Fruit fly (Drosophila melanogaster) whole organism, embryonic: ENCODE data around the gene CG44303.

Source experiments
- Ada2b ChIP-seq: fragments of 200-800 bp; sonication (Bioruptor generic); IDR thresholded peaks from 2 replicates; pipeline ENCODE4 v1.3.6; 2022; ENCODE audit warnings: missing biosample characterization, missing genetic modification characterization
- Bteb2 ChIP-seq: fragments of 200-800 bp; sonication (Bioruptor generic); optimal IDR thresholded peaks from 2 replicates; lab custom pipeline; 2016; ENCODE audit warnings: missing biosample characterization, missing genetic modification characterization
- CG1024 ChIP-seq: fragments of 200-800 bp; sonication (Bioruptor generic); IDR thresholded peaks from 2 replicates; pipeline ENCODE4 v1.3.6; 2022; ENCODE audit warnings: missing biosample characterization, missing genetic modification characterization
- CG10267 ChIP-seq: fragments of 200-800 bp; sonication (Bioruptor generic); optimal IDR thresholded peaks from 2 replicates; lab custom pipeline; 2018; ENCODE audit warnings: missing biosample characterization, mild to moderate bottlenecking, missing genetic modification characterization, moderate library complexity
- CG10654 ChIP-seq: fragments of 200-800 bp; sonication (Bioruptor generic); optimal IDR thresholded peaks from 2 replicates; lab custom pipeline; 2016; ENCODE audit warnings: missing biosample characterization, missing genetic modification characterization
- CG14050 ChIP-seq: fragments of 200-800 bp; sonication (Bioruptor generic); IDR thresholded peaks from 3 replicates; pipeline ENCODE4 v1.3.6; 2022; ENCODE audit warnings: missing biosample characterization, missing genetic modification characterization
- CG15073 ChIP-seq: fragments of 200-800 bp; sonication (Bioruptor generic); optimal IDR thresholded peaks from 2 replicates; lab custom pipeline; 2016; ENCODE audit warnings: missing biosample characterization, missing genetic modification characterization
- CG15696 ChIP-seq: fragments of 200-800 bp; sonication (Bioruptor generic); optimal IDR thresholded peaks from 2 replicates; lab custom pipeline; 2019; ENCODE audit warnings: missing biosample characterization, mild to moderate bottlenecking, missing genetic modification characterization, moderate library complexity
- CG17568 ChIP-seq: fragments of 200-800 bp; sonication (Bioruptor generic); optimal IDR thresholded peaks from 2 replicates; lab custom pipeline; 2018; ENCODE audit warnings: missing biosample characterization, mild to moderate bottlenecking, missing genetic modification characterization, moderate library complexity
- CG2678 ChIP-seq: fragments of 200-800 bp; sonication (Bioruptor generic); optimal IDR thresholded peaks from 3 replicates; lab custom pipeline; 2019; ENCODE audit warnings: missing biosample characterization, mild to moderate bottlenecking, missing genetic modification characterization, moderate library complexity
- CG33213 ChIP-seq: fragments of 200-800 bp; sonication (Bioruptor generic); optimal IDR thresholded peaks from 3 replicates; lab custom pipeline; 2016; ENCODE audit warnings: missing biosample characterization, missing genetic modification characterization
- CG3847 ChIP-seq: fragments of 200-800 bp; sonication (Bioruptor generic); IDR thresholded peaks from 2 replicates; pipeline ENCODE4 v1.3.6; 2022; ENCODE audit warnings: missing biosample characterization, missing genetic modification characterization
- CG6683 ChIP-seq: fragments of 200-800 bp; sonication (Bioruptor generic); optimal IDR thresholded peaks from 2 replicates; lab custom pipeline; 2017; ENCODE audit warnings: missing biosample characterization, mild to moderate bottlenecking, missing genetic modification characterization, missing genetic modification reagents
- CG8089 ChIP-seq: fragments of 200-800 bp; sonication (Bioruptor generic); optimal IDR thresholded peaks from 3 replicates; lab custom pipeline; 2016; ENCODE audit warnings: missing biosample characterization, missing genetic modification characterization
- Camta ChIP-seq: fragments of 200-800 bp; sonication (Bioruptor generic); optimal IDR thresholded peaks from 2 replicates; lab custom pipeline; 2016; ENCODE audit warnings: missing biosample characterization, missing genetic modification characterization
- D ChIP-seq, 2 experiments: fragments of 200-800 bp in 1 of 2; fragments of >200 bp in 1 of 2; sonication (Bioruptor generic) in 1 of 2; optimal IDR thresholded peaks; 2 replicates in 1 of 2; 3 replicates in 1 of 2; lab custom pipeline; 2017; ENCODE audit warnings: mild to moderate bottlenecking in 1 of 2, missing biosample characterization in 1 of 2, missing genetic modification characterization in 1 of 2, missing genetic modification reagents in 1 of 2
- Dek ChIP-seq: fragments of 200-800 bp; sonication (Bioruptor generic); optimal IDR thresholded peaks from 3 replicates; lab custom pipeline; 2019; ENCODE audit warnings: missing biosample characterization, mild to moderate bottlenecking, missing genetic modification characterization, moderate library complexity
- Dfd ChIP-seq, 2 experiments: fragments of >200 bp; optimal IDR thresholded peaks; 2 replicates each; lab custom pipeline; 2017; ENCODE audit warnings: missing biosample characterization in 2 of 2, missing genetic modification characterization in 2 of 2
- HHEX ChIP-seq: fragments of 200-800 bp; sonication (Bioruptor generic); optimal IDR thresholded peaks from 3 replicates; lab custom pipeline; 2017; ENCODE audit warnings: missing biosample characterization, mild to moderate bottlenecking, missing genetic modification characterization, missing genetic modification reagents
- Hey ChIP-seq: fragments of 200-800 bp; sonication (Bioruptor generic); optimal IDR thresholded peaks from 3 replicates; lab custom pipeline; 2018; ENCODE audit warnings: missing biosample characterization, mild to moderate bottlenecking, missing genetic modification characterization
- Hr39 ChIP-seq: fragments of >200 bp; optimal IDR thresholded peaks from 2 replicates; lab custom pipeline; 2017
- PHDP ChIP-seq: fragments of 200-800 bp; sonication (Bioruptor generic); optimal IDR thresholded peaks from 3 replicates; lab custom pipeline; 2018; ENCODE audit warnings: missing biosample characterization, mild to moderate bottlenecking, missing genetic modification characterization, moderate library complexity
- Pdp1 ChIP-seq, 2 experiments: fragments of 200-800 bp; sonication (Bioruptor generic); optimal IDR thresholded peaks; 3 replicates each; lab custom pipeline; 2016; ENCODE audit warnings: missing biosample characterization in 2 of 2, missing genetic modification characterization in 2 of 2, mild to moderate bottlenecking in 1 of 2, moderate library complexity in 1 of 2
- Scr ChIP-seq: fragments of 200-800 bp; sonication (Bioruptor generic); IDR thresholded peaks from 2 replicates; pipeline ENCODE4 v1.3.6; 2022; ENCODE audit warnings: missing biosample characterization, missing genetic modification characterization; ENCODE audit not compliant: partially characterized antibody
- Trl ChIP-seq, 3 experiments: fragments of >200 bp in 2 of 3; fragments of 200-800 bp in 1 of 3; sonication (Bioruptor generic) in 1 of 3; optimal IDR thresholded peaks; 2 replicates in 1 of 3; 3 replicates in 2 of 3; lab custom pipeline; 2016 to 2017; ENCODE audit warnings: missing biosample characterization in 1 of 3, missing genetic modification characterization in 1 of 3
- Xbp1 ChIP-seq: fragments of 200-800 bp; sonication (Bioruptor generic); optimal IDR thresholded peaks from 3 replicates; lab custom pipeline; 2016; ENCODE audit warnings: missing biosample characterization, mild to moderate bottlenecking, missing genetic modification characterization
- YL-1 ChIP-seq: fragments of 200-800 bp; sonication (Bioruptor generic); optimal IDR thresholded peaks from 3 replicates; lab custom pipeline; 2017; ENCODE audit warnings: missing biosample characterization, mild to moderate bottlenecking, missing genetic modification characterization
- az2 ChIP-seq: fragments of 200-800 bp; sonication (Bioruptor generic); optimal IDR thresholded peaks from 3 replicates; lab custom pipeline; 2016; ENCODE audit warnings: missing biosample characterization, missing genetic modification characterization
- btn ChIP-seq: fragments of 200-800 bp; sonication (Bioruptor generic); optimal IDR thresholded peaks from 2 replicates; lab custom pipeline; 2016; ENCODE audit warnings: missing biosample characterization, missing genetic modification characterization
- cwo ChIP-seq: fragments of 200-800 bp; sonication (Bioruptor generic); optimal IDR thresholded peaks from 3 replicates; lab custom pipeline; 2017; ENCODE audit warnings: missing biosample characterization, missing genetic modification characterization, mild to moderate bottlenecking, moderate library complexity, missing genetic modification reagents
- en ChIP-seq: fragments of 200-800 bp; sonication (Bioruptor generic); optimal IDR thresholded peaks from 2 replicates; lab custom pipeline; 2016; ENCODE audit warnings: missing biosample characterization, missing genetic modification characterization
- esg ChIP-seq: fragments of 200-800 bp; sonication (Bioruptor generic); conservative IDR thresholded peaks from 2 replicates; pipeline ENCODE4 v1.3.6; 2022; ENCODE audit warnings: missing biosample characterization, missing genetic modification characterization
- fd96Cb ChIP-seq: fragments of 200-800 bp; sonication (Bioruptor generic); optimal IDR thresholded peaks from 2 replicates; lab custom pipeline; 2018; ENCODE audit warnings: missing biosample characterization, mild to moderate bottlenecking, missing genetic modification characterization, moderate library complexity
- her ChIP-seq: fragments of 200-800 bp; sonication (Bioruptor generic); optimal IDR thresholded peaks from 2 replicates; lab custom pipeline; 2016; ENCODE audit warnings: missing biosample characterization, missing genetic modification characterization
- hkb ChIP-seq, 2 experiments: fragments of 200-800 bp in 1 of 2; fragments of >200 bp in 1 of 2; sonication (Bioruptor generic) in 1 of 2; IDR thresholded peaks in 1 of 2; optimal IDR thresholded peaks in 1 of 2; 2 replicates each; pipeline versions ENCODE4 v1.3.6 to Lab custom; 2017 to 2022; ENCODE audit warnings: missing biosample characterization in 1 of 2, missing genetic modification characterization in 1 of 2
- kni ChIP-seq: fragments of 200-800 bp; sonication (Bioruptor generic); optimal IDR thresholded peaks from 3 replicates; lab custom pipeline; 2017; ENCODE audit warnings: mild to moderate bottlenecking, missing biosample characterization, missing genetic modification reagents, missing genetic modification characterization
- lola ChIP-seq, 3 experiments: fragments of >200 bp in 2 of 3; fragments of 200-800 bp in 1 of 3; sonication (Bioruptor generic) in 1 of 3; optimal IDR thresholded peaks; 2 replicates each; lab custom pipeline; 2017 to 2019; ENCODE audit warnings: missing biosample characterization in 3 of 3, missing genetic modification characterization in 3 of 3, mild to moderate bottlenecking in 1 of 3, moderate library complexity in 1 of 3
- maf-S ChIP-seq: fragments of 200-800 bp; sonication (Bioruptor generic); optimal IDR thresholded peaks from 2 replicates; lab custom pipeline; 2016; ENCODE audit warnings: missing biosample characterization, missing genetic modification characterization
- nau ChIP-seq: fragments of 200-800 bp; sonication (Bioruptor generic); optimal IDR thresholded peaks from 3 replicates; lab custom pipeline; 2017; ENCODE audit warnings: missing biosample characterization, mild to moderate bottlenecking, missing genetic modification characterization, missing genetic modification reagents
- nerfin-1 ChIP-seq: fragments of 200-800 bp; sonication (Bioruptor generic); optimal IDR thresholded peaks from 3 replicates; lab custom pipeline; 2019; ENCODE audit warnings: missing biosample characterization, mild to moderate bottlenecking, missing genetic modification characterization, moderate library complexity
- otp ChIP-seq: fragments of 200-800 bp; sonication (Bioruptor generic); IDR thresholded peaks from 3 replicates; pipeline ENCODE4, ENCODE4 v1.3.6; 2022; ENCODE audit warnings: missing biosample characterization, missing genetic modification characterization
- p53 ChIP-seq: fragments of 200-800 bp; sonication (Bioruptor generic); optimal IDR thresholded peaks from 2 replicates; lab custom pipeline; 2016; ENCODE audit warnings: missing biosample characterization, missing genetic modification characterization
- rib ChIP-seq: fragments of 200-800 bp; sonication (Bioruptor generic); IDR thresholded peaks from 2 replicates; pipeline ENCODE4 v1.3.6; 2022; ENCODE audit warnings: missing biosample characterization, missing genetic modification characterization
- row ChIP-seq: fragments of 200-800 bp; sonication (Bioruptor generic); IDR thresholded peaks from 3 replicates; pipeline ENCODE4 v1.3.6; 2022; ENCODE audit warnings: missing biosample characterization, missing genetic modification characterization
- tin ChIP-seq: fragments of 200-800 bp; sonication (Bioruptor generic); optimal IDR thresholded peaks from 3 replicates; lab custom pipeline; 2016; ENCODE audit warnings: missing biosample characterization, missing genetic modification characterization
- tx ChIP-seq: fragments of 200-800 bp; sonication (Bioruptor generic); optimal IDR thresholded peaks from 2 replicates; lab custom pipeline; 2016; ENCODE audit warnings: missing biosample characterization, missing genetic modification characterization
- vnd ChIP-seq: fragments of 200-800 bp; sonication (Bioruptor generic); IDR thresholded peaks from 3 replicates; pipeline ENCODE4 v1.3.6; 2022; ENCODE audit warnings: missing biosample characterization, missing genetic modification characterization; ENCODE audit not compliant: partially characterized antibody
- zfh1 ChIP-seq: fragments of 200-800 bp; sonication (Bioruptor generic); IDR thresholded peaks from 3 replicates; pipeline ENCODE4 v1.3.6; 2022; ENCODE audit warnings: missing biosample characterization, missing genetic modification characterization

The CG44303 gene

DNA sequence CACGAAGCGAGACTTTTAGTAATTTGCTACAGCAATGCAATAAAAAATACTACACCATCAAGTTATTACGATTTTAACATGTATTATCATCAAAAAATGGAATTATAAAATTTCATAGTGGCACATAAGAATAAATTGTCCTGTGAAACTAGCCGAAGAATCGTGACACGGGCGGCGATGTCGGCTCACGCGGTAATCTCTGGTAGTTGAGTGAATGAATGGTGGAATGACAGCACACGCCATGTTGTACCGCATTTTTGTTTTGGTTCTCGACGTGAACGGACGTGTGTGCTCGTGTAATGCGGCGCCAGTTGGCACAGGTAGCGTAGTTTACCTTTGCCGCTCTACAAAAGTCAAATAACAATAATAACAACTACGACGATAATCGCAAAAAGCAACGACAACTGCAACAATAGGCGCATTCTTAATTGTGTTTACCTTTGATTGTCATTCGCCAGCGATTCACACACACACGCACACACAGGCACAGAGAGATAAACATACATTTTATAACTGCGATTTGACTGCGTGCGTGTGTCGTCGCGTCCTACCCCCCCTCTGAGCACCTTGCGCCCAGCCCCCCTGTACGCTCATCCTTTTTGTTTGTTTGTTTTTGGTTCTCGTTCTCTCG lies 12.2 kb upstream of the CG44303 start, which contains the start of gene CG14441 (continued):
- peak; percentile 16 to 30 for TF ChIP-seq Pdp1 (GFP tag; optimal IDR thresholded peaks at IDR 0.05; lab: Kevin White, UChicago)
- peak; percentile 63 for TF ChIP-seq cwo (GFP tag; lab: Kevin White, UChicago)
- TF ChIP-seq Dfd (GFP tag; optimal IDR thresholded peaks at IDR 0.05; lab: Kevin White, UChicago): no peak
- no peak for TF ChIP-seq Hr39 (lab: Kevin White, UChicago)
- TF ChIP-seq vnd (GFP tag; lab: Robert Waterston, UW): peak; percentile 98
- no peak for TF ChIP-seq CG10654 (GFP tag; lab: Kevin White, UChicago)
- TF ChIP-seq maf-S (GFP tag; lab: Kevin White, UChicago): no peak
- peak; percentile 56 for TF ChIP-seq HHEX (GFP tag; lab: Kevin White, UChicago)
- no peak for TF ChIP-seq fd96Cb (tag; lab: Kevin White, UChicago)
- no peak for TF ChIP-seq rib (GFP tag; lab: Robert Waterston, UW)
- no peak for TF ChIP-seq CG3847 (GFP tag; lab: Robert Waterston, UW)
- no peak for TF ChIP-seq tx (GFP tag; lab: Kevin White, UChicago)
- TF ChIP-seq Camta: peak; percentile 30
- no peak for TF ChIP-seq hkb (optimal IDR thresholded peaks at IDR 0.05; lab: Kevin White, UChicago)
- TF ChIP-seq hkb (GFP tag; IDR thresholded peaks at IDR 0.05; lab: Robert Waterston, UW): peak; percentile 53
- peak; percentile 52 for TF ChIP-seq Dek (tag; lab: Kevin White, UChicago)
- TF ChIP-seq D (optimal IDR thresholded peaks at IDR 0.05; lab: Kevin White, UChicago): peak; percentile 54
- TF ChIP-seq D (GFP tag; optimal IDR thresholded peaks at IDR 0.05; lab: Kevin White, UChicago): no peak
- TF ChIP-seq Hey (tag; lab: Kevin White, UChicago): peak; percentile 40
- TF ChIP-seq lola (GFP tag; optimal IDR thresholded peaks at IDR 0.05; lab: Kevin White, UChicago): peak in 1 of 3 experiments; percentile 15
- peak; percentile 62 for TF ChIP-seq CG2678 (tag; lab: Kevin White, UChicago)
- TF ChIP-seq Scr (GFP tag; lab: Robert Waterston, UW): peak; percentile 99
- TF ChIP-seq tin: no peak
- no peak for TF ChIP-seq CG1024 (GFP tag; lab: Robert Waterston, UW)
- no peak; the same call in 2 of the 3 replicates for TF ChIP-seq zfh1 (GFP tag; lab: Robert Waterston, UW)
- TF ChIP-seq PHDP (tag; lab: Kevin White, UChicago): peak; percentile 67
- TF ChIP-seq CG14050 (GFP tag; lab: Robert Waterston, UW): no peak
- peak; percentile 54 for TF ChIP-seq kni (GFP tag; lab: Kevin White, UChicago)
- no peak for TF ChIP-seq esg (GFP tag; lab: Robert Waterston, UW)
- TF ChIP-seq Bteb2 (GFP tag; lab: Kevin White, UChicago): peak; percentile 47
- peak; percentile 67 for TF ChIP-seq nau
- no peak for TF ChIP-seq Trl (optimal IDR thresholded peaks at IDR 0.05; lab: Kevin White, UChicago)
- peak; percentile 28 for TF ChIP-seq Trl (GFP tag; optimal IDR thresholded peaks at IDR 0.05; lab: Kevin White, UChicago)
- peak; percentile 54 for TF ChIP-seq CG6683 (GFP tag; lab: Kevin White, UChicago)
- TF ChIP-seq nerfin-1 (tag; lab: Kevin White, UChicago): peak; percentile 66
- TF ChIP-seq az2: peak; percentile 21
- TF ChIP-seq her: peak; percentile 40
- no peak for TF ChIP-seq YL-1 (GFP tag; lab: Kevin White, UChicago)
- TF ChIP-seq Ada2b (GFP tag; lab: Robert Waterston, UW): no peak
- peak; percentile 10 for TF ChIP-seq CG15696 (tag; lab: Kevin White, UChicago)
- no peak for TF ChIP-seq btn (GFP tag; lab: Kevin White, UChicago)
- TF ChIP-seq CG33213: peak; percentile 50
- no peak for TF ChIP-seq en
- peak; percentile 42 for TF ChIP-seq CG10267 (tag; lab: Kevin White, UChicago)
- peak; percentile 93 for TF ChIP-seq p53
- peak; percentile 82 for TF ChIP-seq CG17568 (GFP tag; lab: Kevin White, UChicago)
- peak; percentile 39; the same call in 1 of the 3 replicates for TF ChIP-seq otp (GFP tag; lab: Robert Waterston, UW)
- TF ChIP-seq row: peak; percentile 98
- peak; percentile 26 for TF ChIP-seq CG8089 (GFP tag; lab: Kevin White, UChicago)
- TF ChIP-seq CG15073 (GFP tag; lab: Kevin White, UChicago): no peak
- TF ChIP-seq Xbp1 (GFP tag; lab: Kevin White, UChicago): peak; percentile 8
